Fruit fly (Drosophila melanogaster): Measurements from ENCODE around the gene CG11585.

CG11585 gene

DNA sequence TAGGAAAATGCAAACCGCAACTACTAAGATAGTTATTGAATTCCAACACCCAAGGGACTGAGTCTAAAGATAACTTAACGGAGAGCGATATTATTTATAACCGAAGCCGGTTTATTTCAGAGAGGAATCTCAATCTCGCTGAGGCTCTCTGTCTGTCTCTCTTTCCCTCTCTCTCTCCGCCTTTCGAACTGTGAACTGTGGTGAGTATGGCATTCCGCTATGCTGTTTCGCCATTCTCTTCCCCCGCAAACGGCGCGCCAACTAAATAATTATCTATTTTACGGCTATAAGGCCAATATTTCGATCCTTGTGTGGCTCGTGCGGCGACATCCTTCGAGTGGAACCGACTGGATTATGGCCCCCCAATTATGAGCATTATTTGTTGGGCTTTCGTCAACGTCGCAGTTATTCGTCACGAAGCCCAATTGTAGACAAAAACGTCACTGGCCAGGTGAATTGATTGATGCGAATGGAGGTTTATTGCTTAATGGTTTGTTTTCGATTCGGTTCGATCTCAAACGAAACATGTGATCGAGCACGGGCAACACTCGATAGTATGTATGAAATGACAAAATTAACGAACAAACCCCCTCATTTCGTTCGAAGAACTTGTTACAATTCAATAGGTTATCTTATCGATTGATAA, 23.0 kb downstream of the CG11585 start:
- TF ChIP-seq N (GFP tag; optimal IDR thresholded peaks at IDR 0.05) = no peak
- peak; percentile 54 to 85 for TF ChIP-seq dl (GFP tag; optimal IDR thresholded peaks at IDR 0.05; ENCODE audit: insufficient read depth in 1 of 2, partially characterized antibody in 2 of 2)
- TF ChIP-seq CG9705 (GFP tag; optimal IDR thresholded peaks at IDR 0.05) = no peak
- TF ChIP-seq Vsx2 (GFP tag; optimal IDR thresholded peaks at IDR 0.05; ENCODE audit: partially characterized antibody) = peak; percentile 53
- no peak for TF ChIP-seq CrebA (GFP tag; optimal IDR thresholded peaks at IDR 0.05; ENCODE audit: borderline replicate concordance)
- no peak for TF ChIP-seq Hr83 (GFP tag; optimal IDR thresholded peaks at IDR 0.05; ENCODE audit: poor library complexity, severe bottlenecking)
- TF ChIP-seq foxo (GFP tag; optimal IDR thresholded peaks at IDR 0.05) = no peak
- TF ChIP-seq Dif (GFP tag; optimal IDR thresholded peaks at IDR 0.05; ENCODE audit: partially characterized antibody) = peak; percentile 74
- no peak for TF ChIP-seq Rel (GFP tag; optimal IDR thresholded peaks at IDR 0.05)
- TF ChIP-seq Rel (tag; optimal IDR thresholded peaks at IDR 0.05) = no peak
- TF ChIP-seq Abd-B (GFP tag; optimal IDR thresholded peaks at IDR 0.05) = no peak
- TF ChIP-seq brk (GFP tag; optimal IDR thresholded peaks at IDR 0.05) = no peak
- no peak for TF ChIP-seq ey (GFP tag; optimal IDR thresholded peaks at IDR 0.05)
- no peak for TF ChIP-seq tai (GFP tag; optimal IDR thresholded peaks at IDR 0.05)
- TF ChIP-seq CG32264 (GFP tag; optimal IDR thresholded peaks at IDR 0.05) = no peak

dm6 chrX:14213509-14214154, 24.3 kb downstream of the CG11585 start:
- TF ChIP-seq Dfd (GFP tag; optimal IDR thresholded peaks at IDR 0.05) (peak; percentile 81), CG9705 (GFP tag; optimal IDR thresholded peaks at IDR 0.05) (no peak)

dm6 chrX:14214505-14215449, 25.5 kb downstream of the CG11585 start:
- TF ChIP-seq Mio (GFP tag; optimal IDR thresholded peaks at IDR 0.05) = no peak
- peak; percentile 61 for TF ChIP-seq HLH106 (tag; optimal IDR thresholded peaks at IDR 0.05)
- TF ChIP-seq pan (optimal IDR thresholded peaks at IDR 0.05) = no peak
- TF ChIP-seq h (GFP tag; optimal IDR thresholded peaks at IDR 0.05) = peak; percentile 9
- TF ChIP-seq Hr83 (GFP tag; optimal IDR thresholded peaks at IDR 0.05; ENCODE audit: poor library complexity, severe bottlenecking) = no peak
- no peak for TF ChIP-seq sage (GFP tag; optimal IDR thresholded peaks at IDR 0.05)
- TF ChIP-seq CG32264 (GFP tag; optimal IDR thresholded peaks at IDR 0.05) = no peak
- TF ChIP-seq brk (GFP tag; optimal IDR thresholded peaks at IDR 0.05) = no peak
- TF ChIP-seq foxo (GFP tag; optimal IDR thresholded peaks at IDR 0.05) = peak in 1 of 2 experiments; percentile 33
- TF ChIP-seq Rel (GFP tag; optimal IDR thresholded peaks at IDR 0.05) = no peak
- TF ChIP-seq Rel (tag; optimal IDR thresholded peaks at IDR 0.05) = no peak
- TF ChIP-seq rgr (GFP tag; optimal IDR thresholded peaks at IDR 0.05) = peak; percentile 41
- peak; percentile 26 for TF ChIP-seq dmrt93B (GFP tag; optimal IDR thresholded peaks at IDR 0.05)
- TF ChIP-seq tai (GFP tag; optimal IDR thresholded peaks at IDR 0.05) = peak; percentile 15
- peak; percentile 53 for TF ChIP-seq Sp1 (GFP tag; optimal IDR thresholded peaks at IDR 0.05)
- TF ChIP-seq Abd-B (GFP tag; optimal IDR thresholded peaks at IDR 0.05) = no peak

DNA sequence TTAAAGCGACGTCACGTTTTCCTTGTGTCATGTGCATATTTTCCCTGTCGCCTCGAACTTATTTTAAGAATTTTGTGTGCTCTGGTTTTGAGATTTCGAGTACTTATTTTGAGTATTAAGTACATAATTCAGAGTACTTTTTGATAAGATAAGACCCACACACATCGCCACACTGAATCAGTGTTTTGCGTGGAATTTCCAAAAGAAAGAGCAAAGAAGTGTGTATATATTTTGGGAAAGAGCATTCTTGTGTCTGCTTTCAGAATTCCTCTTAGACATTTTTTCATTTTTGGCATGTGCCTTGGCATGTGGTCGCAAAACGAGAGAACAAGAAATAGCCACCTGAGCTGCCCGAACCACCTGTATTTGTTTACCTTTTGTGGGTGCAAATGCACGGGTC, 26.5 kb downstream of the CG11585 start:
- TF ChIP-seq Rel (GFP tag; optimal IDR thresholded peaks at IDR 0.05) (no peak), Rel (tag; optimal IDR thresholded peaks at IDR 0.05) (peak; percentile 36), psq (GFP tag; optimal IDR thresholded peaks at IDR 0.05) (peak; percentile 7), fru (GFP tag; optimal IDR thresholded peaks at IDR 0.05) (peak; percentile 9), Hnf4 (GFP tag; optimal IDR thresholded peaks at IDR 0.05) (no peak), sv (GFP tag; optimal IDR thresholded peaks at IDR 0.05) (no peak), h (GFP tag; optimal IDR thresholded peaks at IDR 0.05) (peak; percentile 8), rgr (GFP tag; optimal IDR thresholded peaks at IDR 0.05) (no peak), OdsH (GFP tag; optimal IDR thresholded peaks at IDR 0.05) (peak; percentile 0), HLH106 (tag; optimal IDR thresholded peaks at IDR 0.05) (peak; percentile 44), Dif (GFP tag; optimal IDR thresholded peaks at IDR 0.05; ENCODE audit: partially characterized antibody) (no peak), Sp1 (GFP tag; optimal IDR thresholded peaks at IDR 0.05) (peak; percentile 2), Hr78 (GFP tag; optimal IDR thresholded peaks at IDR 0.05) (no peak)

Measured in whole organism, wandering third instar larva.